Worm (Caenorhabditis elegans): ENCODE results near the gene str-136.

ce11 chrV:8268902-8269301, 9.8 kb downstream of the str-136 start, which contains the start of the genes asp-6 and asp-12:
- TF ChIP-seq elt-1 (tag; optimal IDR thresholded peaks at IDR 0.05) (no peak), elt-2 (tag; optimal IDR thresholded peaks at IDR 0.05) (peak; percentile 92), fkh-10 (GFP tag; optimal IDR thresholded peaks at IDR 0.05) (no peak), jun-1 (tag; optimal IDR thresholded peaks at IDR 0.05) (peak; percentile 26), ceh-82 (tag; optimal IDR thresholded peaks at IDR 0.05) (no peak), skn-1 (tag; optimal IDR thresholded peaks at IDR 0.05) (no peak)

Data from whole organism, L3 larva.